Worm (Caenorhabditis elegans) whole organism, late embryonic: ENCODE data around the gene T01G5.8.

Source experiments
- C08G9.2 ChIP-seq: sonication (generic microtip); optimal IDR thresholded peaks from 2 replicates; lab custom pipeline; 2016; ENCODE audit warnings: mild to moderate bottlenecking, missing genetic modification characterization, moderate library complexity, missing compliant biosample characterization
- C38D4.7 ChIP-seq: fragments of 200-800 bp; sonication (Bioruptor generic); optimal IDR thresholded peaks from 2 replicates; lab custom pipeline; 2018; ENCODE audit warnings: mild to moderate bottlenecking, missing genetic modification characterization, moderate library complexity, missing compliant biosample characterization
- T23F11.4 ChIP-seq: fragments of 200-800 bp; sonication (Bioruptor generic); optimal IDR thresholded peaks from 2 replicates; lab custom pipeline; 2018; ENCODE audit warnings: mild to moderate bottlenecking, missing genetic modification characterization, missing compliant biosample characterization
- ahr-1 ChIP-seq: sonication (generic microtip); optimal IDR thresholded peaks from 2 replicates; lab custom pipeline; 2016; ENCODE audit warnings: missing genetic modification characterization, missing compliant biosample characterization
- ceh-14 ChIP-seq: sonication (generic microtip); optimal IDR thresholded peaks from 2 replicates; lab custom pipeline; 2016; ENCODE audit warnings: missing genotype, missing genetic modification characterization, missing compliant biosample characterization
- ceh-18 ChIP-seq: sonication (generic microtip); optimal IDR thresholded peaks from 2 replicates; lab custom pipeline; 2016; ENCODE audit warnings: missing genetic modification characterization, missing compliant biosample characterization
- ceh-19 ChIP-seq: fragments of 200-800 bp; sonication (Bioruptor generic); optimal IDR thresholded peaks from 2 replicates; lab custom pipeline; 2018; ENCODE audit warnings: mild to moderate bottlenecking, missing genetic modification characterization, missing compliant biosample characterization
- ceh-22 ChIP-seq: sonication (generic microtip); optimal IDR thresholded peaks from 2 replicates; lab custom pipeline; 2017; ENCODE audit warnings: missing biosample characterization, missing genetic modification characterization
- ceh-31 ChIP-seq: sonication (generic microtip); optimal IDR thresholded peaks from 2 replicates; lab custom pipeline; 2016; ENCODE audit warnings: missing genetic modification characterization, missing compliant biosample characterization
- ceh-34 ChIP-seq: sonication (generic microtip); optimal IDR thresholded peaks from 2 replicates; lab custom pipeline; 2016; ENCODE audit warnings: mild to moderate bottlenecking, missing genetic modification characterization, missing compliant biosample characterization
- ceh-6 ChIP-seq: fragments of 200-800 bp; sonication (Bioruptor generic); optimal IDR thresholded peaks from 2 replicates; lab custom pipeline; 2018; ENCODE audit warnings: mild to moderate bottlenecking, missing genetic modification characterization, missing compliant biosample characterization
- ceh-9 ChIP-seq: sonication (generic microtip); optimal IDR thresholded peaks from 2 replicates; lab custom pipeline; 2016; ENCODE audit warnings: mild to moderate bottlenecking, missing genetic modification characterization, inconsistent platforms, missing compliant biosample characterization
- dve-1 ChIP-seq: sonication (generic microtip); optimal IDR thresholded peaks from 2 replicates; lab custom pipeline; 2017; ENCODE audit warnings: antibody characterized with exemption, mild to moderate bottlenecking, missing genetic modification characterization, missing compliant biosample characterization
- elt-2 ChIP-seq: sonication (generic microtip); optimal IDR thresholded peaks from 2 replicates; lab custom pipeline; 2016; ENCODE audit warnings: missing genetic modification reagents, missing genetic modification characterization, missing compliant biosample characterization
- elt-4 ChIP-seq: sonication (generic microtip); optimal IDR thresholded peaks from 2 replicates; lab custom pipeline; 2016; ENCODE audit warnings: missing genetic modification characterization, missing compliant biosample characterization
- ets-4 ChIP-seq: sonication (generic microtip); optimal IDR thresholded peaks from 2 replicates; lab custom pipeline; 2016; ENCODE audit warnings: missing genetic modification characterization, missing compliant biosample characterization
- fax-1 ChIP-seq: sonication (generic microtip); optimal IDR thresholded peaks from 2 replicates; lab custom pipeline; 2016; ENCODE audit warnings: missing genotype, missing genetic modification characterization, missing compliant biosample characterization
- fkh-10 ChIP-seq: fragments of 150-350 bp; optimal IDR thresholded peaks from 2 replicates; lab custom pipeline; 2014; ENCODE audit warnings: missing biosample characterization, missing genetic modification reagents, missing genetic modification characterization
- fkh-6 ChIP-seq: sonication (generic microtip); optimal IDR thresholded peaks from 2 replicates; lab custom pipeline; 2016; ENCODE audit warnings: missing genetic modification characterization, missing compliant biosample characterization
- gmeb-2 ChIP-seq: sonication (generic microtip); optimal IDR thresholded peaks from 2 replicates; lab custom pipeline; 2016; ENCODE audit warnings: missing genetic modification characterization, inconsistent platforms, missing compliant biosample characterization
- hlh-13 ChIP-seq: fragments of 200-800 bp; sonication (Bioruptor generic); optimal IDR thresholded peaks from 2 replicates; lab custom pipeline; 2018; ENCODE audit warnings: mild to moderate bottlenecking, missing genetic modification characterization, missing compliant biosample characterization
- hlh-30 ChIP-seq: sonication (generic microtip); optimal IDR thresholded peaks from 2 replicates; lab custom pipeline; 2017; ENCODE audit warnings: antibody characterized with exemption, missing genetic modification characterization, missing compliant biosample characterization; ENCODE audit not compliant: insufficient read depth
- hlh-6 ChIP-seq: sonication (generic microtip); optimal IDR thresholded peaks from 2 replicates; lab custom pipeline; 2016; ENCODE audit warnings: missing genotype, missing genetic modification characterization, missing compliant biosample characterization
- lin-11 ChIP-seq: fragments of 200-800 bp; sonication (Bioruptor generic); optimal IDR thresholded peaks from 2 replicates; lab custom pipeline; 2018; ENCODE audit warnings: mild to moderate bottlenecking, missing genetic modification characterization, missing compliant biosample characterization
- mec-3 ChIP-seq: sonication (generic microtip); optimal IDR thresholded peaks from 2 replicates; lab custom pipeline; 2016; ENCODE audit warnings: borderline replicate concordance, missing genetic modification characterization, missing compliant biosample characterization
- nfya-1 ChIP-seq: sonication (generic microtip); optimal IDR thresholded peaks from 2 replicates; lab custom pipeline; 2017; ENCODE audit warnings: missing genetic modification characterization, mild to moderate bottlenecking, missing compliant biosample characterization, antibody characterized with exemption, moderate library complexity
- nhr-11 ChIP-seq: fragments of 150-350 bp; optimal IDR thresholded peaks from 2 replicates; lab custom pipeline; 2014; ENCODE audit warnings: missing biosample characterization, missing genetic modification characterization
- nhr-232 ChIP-seq: sonication (generic microtip); optimal IDR thresholded peaks from 2 replicates; lab custom pipeline; 2016; ENCODE audit warnings: missing genetic modification characterization, missing compliant biosample characterization
- npax-4 ChIP-seq: sonication (generic microtip); optimal IDR thresholded peaks from 2 replicates; lab custom pipeline; 2016; ENCODE audit warnings: missing genetic modification characterization, missing compliant biosample characterization
- pag-3 ChIP-seq: sonication (generic microtip); optimal IDR thresholded peaks from 2 replicates; lab custom pipeline; 2016; ENCODE audit warnings: missing compliant biosample characterization, missing genetic modification characterization, borderline replicate concordance
- pha-4 ChIP-seq: fragments of 150-350 bp; optimal IDR thresholded peaks from 2 replicates; lab custom pipeline; 2018; ENCODE audit warnings: missing biosample characterization, missing genetic modification reagents, missing genetic modification characterization
- pqm-1 ChIP-seq: sonication (generic microtip); optimal IDR thresholded peaks from 2 replicates; lab custom pipeline; 2016; ENCODE audit warnings: missing genetic modification characterization, missing compliant biosample characterization
- pros-1 ChIP-seq: fragments of 150-350 bp; optimal IDR thresholded peaks from 2 replicates; lab custom pipeline; 2014; ENCODE audit warnings: missing biosample characterization, missing genetic modification reagents, missing genetic modification characterization
- sox-2 ChIP-seq: fragments of 200-800 bp; sonication (Bioruptor generic); IDR thresholded peaks from 2 replicates; pipeline ENCODE4 v1.3.6; 2022; ENCODE audit warnings: missing genetic modification reagents, missing genetic modification characterization, missing compliant biosample characterization
- syd-9 ChIP-seq: sonication (generic microtip); optimal IDR thresholded peaks from 2 replicates; lab custom pipeline; 2016; ENCODE audit warnings: mild to moderate bottlenecking, missing genetic modification characterization, moderate library complexity, missing compliant biosample characterization
- tbx-2 ChIP-seq: sonication (generic microtip); optimal IDR thresholded peaks from 2 replicates; lab custom pipeline; 2016; ENCODE audit warnings: missing genetic modification characterization, missing compliant biosample characterization
- tbx-7 ChIP-seq: sonication (generic microtip); optimal IDR thresholded peaks from 2 replicates; lab custom pipeline; 2016; ENCODE audit warnings: missing genotype, missing genetic modification characterization, missing compliant biosample characterization
- unc-42 ChIP-seq: sonication (generic microtip); optimal IDR thresholded peaks from 2 replicates; lab custom pipeline; 2016; ENCODE audit warnings: missing genotype, missing genetic modification characterization, missing compliant biosample characterization
- unc-55 ChIP-seq: sonication (generic microtip); optimal IDR thresholded peaks from 2 replicates; lab custom pipeline; 2017; ENCODE audit warnings: missing biosample characterization, missing genetic modification reagents, missing genetic modification characterization
- unc-86 ChIP-seq: sonication (generic microtip); optimal IDR thresholded peaks from 2 replicates; lab custom pipeline; 2016; ENCODE audit warnings: missing genetic modification characterization, missing compliant biosample characterization
- zip-5 ChIP-seq: sonication (generic microtip); optimal IDR thresholded peaks from 2 replicates; lab custom pipeline; 2016; ENCODE audit warnings: missing genetic modification characterization, missing compliant biosample characterization
- ztf-16 ChIP-seq: sonication (generic microtip); optimal IDR thresholded peaks from 2 replicates; lab custom pipeline; 2017; ENCODE audit warnings: missing genetic modification characterization, missing compliant biosample characterization

T01G5.8 gene

ce11 chrV:15082291-15082690 lies 33.8 kb upstream of the T01G5.8 start, which contains the start of the genes C01G10.10 and C01G10.9 (continued):
- TF ChIP-seq elt-2 (peak; percentile 81), syd-9 (tag; lab: Kevin White, UChicago) (no peak), hlh-13 (GFP tag; lab: Kevin White, UChicago) (no peak), T23F11.4 (GFP tag; lab: Kevin White, UChicago) (no peak), nhr-11 (tag; lab: Kevin White, UChicago) (no peak), ceh-34 (tag; lab: Kevin White, UChicago) (peak; percentile 9), hlh-30 (tag; lab: Kevin White, UChicago) (no peak), pqm-1 (tag; lab: Kevin White, UChicago) (no peak), ceh-9 (tag; lab: Kevin White, UChicago) (no peak), tbx-7 (tag; lab: Kevin White, UChicago) (peak; percentile 90), C08G9.2 (peak; percentile 93), gmeb-2 (tag; lab: Kevin White, UChicago) (peak; percentile 4), ceh-6 (no peak), ceh-22 (tag; lab: Kevin White, UChicago) (no peak), zip-5 (peak; percentile 78), ceh-19 (GFP tag; lab: Kevin White, UChicago) (no peak), nfya-1 (no peak), ets-4 (tag; lab: Kevin White, UChicago) (peak; percentile 91), fax-1 (tag; lab: Kevin White, UChicago) (peak; percentile 48), npax-4 (no peak), nhr-232 (no peak), pros-1 (tag; lab: Kevin White, UChicago) (no peak), ahr-1 (tag; lab: Kevin White, UChicago) (no peak), elt-4 (tag; lab: Kevin White, UChicago) (no peak), hlh-6 (tag; lab: Kevin White, UChicago) (no peak), unc-55 (GFP tag; lab: Kevin White, UChicago) (no peak), lin-11 (tag; lab: Kevin White, UChicago) (no peak), mec-3 (tag; lab: Kevin White, UChicago) (no peak), dve-1 (tag; lab: Kevin White, UChicago) (no peak), ceh-14 (peak; percentile 46), C38D4.7 (GFP tag; lab: Kevin White, UChicago) (no peak), unc-86 (tag; lab: Kevin White, UChicago) (no peak), pha-4 (no peak), fkh-6 (peak; percentile 33), unc-42 (tag; lab: Kevin White, UChicago) (peak; percentile 27), tbx-2 (tag; lab: Kevin White, UChicago) (peak; percentile 87), ceh-31 (tag; lab: Kevin White, UChicago) (peak; percentile 90)

- TF ChIP-seq pag-3 (tag; lab: Kevin White, UChicago) (no peak), ceh-6 (no peak), fkh-10 (GFP tag; lab: Kevin White, UChicago) (no peak), ztf-16 (tag; lab: Kevin White, UChicago) (no peak), sox-2 (no peak), ceh-34 (tag; lab: Kevin White, UChicago) (no peak), unc-42 (tag; lab: Kevin White, UChicago) (no peak), ceh-18 (no peak)
- TF ChIP-seq, all 69 proteins: peak for 0
Measured at ce11 chrV:15083659-15084058, 32.4 kb upstream of the T01G5.8 start.
